Fruit fly (Drosophila melanogaster) whole organism, embryonic: Measurements from ENCODE around the gene CG10345.

Experiments
- Atf-2 ChIP-seq: fragments of 200-800 bp; sonication (Bioruptor generic); optimal IDR thresholded peaks from 2 replicates; lab custom pipeline; 2016; ENCODE audit warnings: missing biosample characterization, missing genetic modification characterization
- Bteb2 ChIP-seq: fragments of 200-800 bp; sonication (Bioruptor generic); optimal IDR thresholded peaks from 2 replicates; lab custom pipeline; 2016; ENCODE audit warnings: missing biosample characterization, missing genetic modification characterization
- CG11085 ChIP-seq: fragments of 200-800 bp; sonication (Bioruptor generic); IDR thresholded peaks from 2 replicates; pipeline ENCODE4 v1.3.6; 2022; ENCODE audit warnings: missing biosample characterization, missing genetic modification characterization
- CG14965 ChIP-seq: fragments of 200-800 bp; sonication (Bioruptor generic); optimal IDR thresholded peaks from 2 replicates; lab custom pipeline; 2016; ENCODE audit warnings: missing biosample characterization, missing genetic modification characterization, borderline replicate concordance
- CG15696 ChIP-seq: fragments of 200-800 bp; sonication (Bioruptor generic); optimal IDR thresholded peaks from 2 replicates; lab custom pipeline; 2019; ENCODE audit warnings: missing biosample characterization, mild to moderate bottlenecking, missing genetic modification characterization, moderate library complexity
- CG16863 ChIP-seq: fragments of 200-800 bp; sonication (Bioruptor generic); optimal IDR thresholded peaks from 3 replicates; lab custom pipeline; 2016; ENCODE audit warnings: missing biosample characterization, missing genetic modification characterization
- CG17802 ChIP-seq: fragments of 200-800 bp; sonication (Bioruptor generic); optimal IDR thresholded peaks from 2 replicates; lab custom pipeline; 2018; ENCODE audit warnings: missing biosample characterization, mild to moderate bottlenecking, missing genetic modification characterization, moderate library complexity
- CG18262 ChIP-seq: fragments of 200-800 bp; optimal IDR thresholded peaks from 3 replicates; lab custom pipeline; 2019; ENCODE audit warnings: missing biosample characterization, mild to moderate bottlenecking, missing genetic modification characterization, moderate library complexity
- CG2120 ChIP-seq: fragments of 200-800 bp; sonication (Bioruptor generic); optimal IDR thresholded peaks from 3 replicates; lab custom pipeline; 2016; ENCODE audit warnings: missing biosample characterization, missing genetic modification characterization
- CG34224 ChIP-seq: fragments of 200-800 bp; sonication (Bioruptor generic); IDR thresholded peaks from 3 replicates; pipeline ENCODE4 v1.3.6; 2022; ENCODE audit warnings: missing biosample characterization, missing genetic modification characterization; ENCODE audit not compliant: partially characterized antibody
- CG5245 ChIP-seq: fragments of 200-800 bp; sonication (Bioruptor generic); optimal IDR thresholded peaks from 3 replicates; lab custom pipeline; 2016; ENCODE audit warnings: missing biosample characterization, missing genetic modification characterization
- CG8765 ChIP-seq: fragments of 200-800 bp; sonication (Bioruptor generic); IDR thresholded peaks from 2 replicates; pipeline ENCODE4 v1.3.6; 2022; ENCODE audit warnings: missing biosample characterization, missing genetic modification characterization
- CG9609 ChIP-seq: fragments of 200-800 bp; sonication (Bioruptor generic); optimal IDR thresholded peaks from 3 replicates; lab custom pipeline; 2016; ENCODE audit warnings: missing biosample characterization, missing genetic modification characterization
- CG9817 ChIP-seq: fragments of 200-800 bp; sonication (Bioruptor generic); optimal IDR thresholded peaks from 2 replicates; lab custom pipeline; 2018; ENCODE audit warnings: missing biosample characterization, mild to moderate bottlenecking, missing genetic modification characterization, moderate library complexity
- D19A ChIP-seq: fragments of 200-800 bp; optimal IDR thresholded peaks from 3 replicates; lab custom pipeline; 2019; ENCODE audit warnings: missing biosample characterization, mild to moderate bottlenecking, missing genetic modification characterization, moderate library complexity
- Dfd ChIP-seq, 2 experiments: fragments of >200 bp; optimal IDR thresholded peaks; 2 replicates each; lab custom pipeline; 2017; ENCODE audit warnings: missing biosample characterization in 2 of 2, missing genetic modification characterization in 2 of 2
- Dip3 ChIP-seq: fragments of 200-800 bp; sonication (Bioruptor generic); optimal IDR thresholded peaks from 3 replicates; lab custom pipeline; 2016; ENCODE audit warnings: missing biosample characterization, missing genetic modification characterization
- Doc2 ChIP-seq: fragments of 200-800 bp; sonication (Bioruptor generic); IDR thresholded peaks from 2 replicates; pipeline ENCODE4 v1.3.6; 2022; ENCODE audit warnings: missing biosample characterization, missing genetic modification characterization
- Dp ChIP-seq: fragments of 200-800 bp; sonication (Bioruptor generic); optimal IDR thresholded peaks from 2 replicates; lab custom pipeline; 2018; ENCODE audit warnings: missing biosample characterization, mild to moderate bottlenecking, missing genetic modification characterization, moderate library complexity
- HLH4C ChIP-seq: fragments of 200-800 bp; sonication (Bioruptor generic); IDR thresholded peaks from 3 replicates; pipeline ENCODE4 v1.3.6; 2022; ENCODE audit warnings: missing biosample characterization, missing genetic modification characterization; ENCODE audit not compliant: partially characterized antibody
- Hmx ChIP-seq: fragments of 200-800 bp; sonication (Bioruptor generic); optimal IDR thresholded peaks from 2 replicates; lab custom pipeline; 2016; ENCODE audit warnings: missing biosample characterization, missing genetic modification characterization
- Hr78 ChIP-seq, 2 experiments: fragments of 200-800 bp in 1 of 2; fragments of >200 bp in 1 of 2; sonication (Bioruptor generic) in 1 of 2; optimal IDR thresholded peaks; 2 replicates each; lab custom pipeline; 2017 to 2019; ENCODE audit warnings: missing biosample characterization in 2 of 2, missing genetic modification characterization in 2 of 2, mild to moderate bottlenecking in 1 of 2, moderate library complexity in 1 of 2
- Med ChIP-seq: fragments of 200-800 bp; sonication (Bioruptor generic); peaks from one replicate; lab custom pipeline; 2016; ENCODE audit warnings: missing biosample characterization, missing genetic modification characterization, mild to moderate bottlenecking, inconsistent platforms, moderate library complexity
- NC2β ChIP-seq: fragments of 200-800 bp; sonication (Bioruptor generic); optimal IDR thresholded peaks from 2 replicates; lab custom pipeline; 2016; ENCODE audit warnings: missing biosample characterization, missing genetic modification characterization
- NFAT ChIP-seq: fragments of 200-800 bp; sonication (Bioruptor generic); IDR thresholded peaks from 2 replicates; pipeline ENCODE4 v1.3.6; 2022; ENCODE audit warnings: missing biosample characterization, missing genetic modification characterization
- Optix ChIP-seq: fragments of 200-800 bp; sonication (Bioruptor generic); IDR thresholded peaks from 3 replicates; pipeline ENCODE4 v1.3.6; 2022; ENCODE audit warnings: missing biosample characterization, missing genetic modification characterization
- Stat92E ChIP-seq, 3 experiments: fragments of >200 bp in 2 of 3; fragments of 200-800 bp in 1 of 3; sonication (Bioruptor generic) in 1 of 3; optimal IDR thresholded peaks; 2 replicates each; lab custom pipeline; 2017 to 2019; ENCODE audit warnings: missing biosample characterization in 3 of 3, missing genetic modification characterization in 3 of 3, mild to moderate bottlenecking in 1 of 3, moderate library complexity in 1 of 3
- Vsx1 ChIP-seq: fragments of 200-800 bp; sonication (Bioruptor generic); optimal IDR thresholded peaks from 2 replicates; lab custom pipeline; 2017; ENCODE audit warnings: missing biosample characterization, mild to moderate bottlenecking, missing genetic modification characterization, missing genetic modification reagents
- cato ChIP-seq: fragments of 200-800 bp; sonication (Bioruptor generic); optimal IDR thresholded peaks from 2 replicates; lab custom pipeline; 2016; ENCODE audit warnings: missing biosample characterization, missing genetic modification characterization, borderline replicate concordance
- caup ChIP-seq: fragments of 200-800 bp; sonication (Bioruptor generic); optimal IDR thresholded peaks from 3 replicates; lab custom pipeline; 2017; ENCODE audit warnings: missing biosample characterization, mild to moderate bottlenecking, missing genetic modification characterization, moderate library complexity; ENCODE audit not compliant: severe bottlenecking
- cwo ChIP-seq: fragments of 200-800 bp; sonication (Bioruptor generic); optimal IDR thresholded peaks from 3 replicates; lab custom pipeline; 2017; ENCODE audit warnings: missing biosample characterization, missing genetic modification characterization, mild to moderate bottlenecking, moderate library complexity, missing genetic modification reagents
- danr ChIP-seq: fragments of 200-800 bp; sonication (Bioruptor generic); IDR thresholded peaks from 2 replicates; pipeline ENCODE4 v1.3.6; 2022; ENCODE audit warnings: missing biosample characterization, missing genetic modification characterization
- hb ChIP-seq: fragments of 200-800 bp; sonication (Bioruptor generic); IDR thresholded peaks from 3 replicates; pipeline ENCODE4 v1.3.6; 2022; ENCODE audit warnings: missing biosample characterization, missing genetic modification characterization; ENCODE audit not compliant: partially characterized antibody
- inv ChIP-seq: fragments of 200-800 bp; sonication (Bioruptor generic); IDR thresholded peaks from 2 replicates; pipeline ENCODE4 v1.3.6; 2022; ENCODE audit warnings: missing biosample characterization, missing genetic modification characterization; ENCODE audit not compliant: partially characterized antibody
- lbe ChIP-seq: fragments of 200-800 bp; sonication (Bioruptor generic); optimal IDR thresholded peaks from 2 replicates; lab custom pipeline; 2016; ENCODE audit warnings: missing biosample characterization, mild to moderate bottlenecking, missing genetic modification characterization
- lov ChIP-seq, 2 experiments: fragments of 200-800 bp in 1 of 2; fragments of >200 bp in 1 of 2; sonication (Bioruptor generic) in 1 of 2; IDR thresholded peaks in 1 of 2; optimal IDR thresholded peaks in 1 of 2; 2 replicates in 1 of 2; 3 replicates in 1 of 2; pipeline versions ENCODE4 v1.3.6 to Lab custom; 2017 to 2022; ENCODE audit warnings: missing biosample characterization in 1 of 2, missing genetic modification characterization in 1 of 2
- nerfin-2 ChIP-seq: fragments of 200-800 bp; sonication (Bioruptor generic); IDR thresholded peaks from 2 replicates; pipeline ENCODE4 v1.3.6; 2022; ENCODE audit warnings: missing biosample characterization, missing genetic modification characterization; ENCODE audit not compliant: partially characterized antibody
- onecut ChIP-seq: fragments of 200-800 bp; sonication (Bioruptor generic); IDR thresholded peaks from 2 replicates; pipeline ENCODE4 v1.3.6; 2022; ENCODE audit warnings: missing biosample characterization, missing genetic modification characterization
- otp ChIP-seq: fragments of 200-800 bp; sonication (Bioruptor generic); IDR thresholded peaks from 3 replicates; pipeline ENCODE4, ENCODE4 v1.3.6; 2022; ENCODE audit warnings: missing biosample characterization, missing genetic modification characterization
- prd ChIP-seq, 3 experiments: fragments of >200 bp in 2 of 3; fragments of 200-800 bp in 1 of 3; sonication (Bioruptor generic) in 1 of 3; optimal IDR thresholded peaks in 2 of 3; IDR thresholded peaks in 1 of 3; 2 replicates in 2 of 3; 3 replicates in 1 of 3; pipeline versions ENCODE4 v1.3.6 to Lab custom; 2017 to 2022; ENCODE audit warnings: missing biosample characterization in 1 of 3, missing genetic modification characterization in 1 of 3
- ranshi ChIP-seq: fragments of 200-800 bp; sonication (Bioruptor generic); IDR thresholded peaks from 2 replicates; pipeline ENCODE4 v1.3.6; 2022; ENCODE audit warnings: missing biosample characterization, missing genetic modification characterization
- trh ChIP-seq: fragments of 200-800 bp; sonication (Bioruptor generic); optimal IDR thresholded peaks from 2 replicates; lab custom pipeline; 2016; ENCODE audit warnings: missing biosample characterization, missing genetic modification characterization
- tup ChIP-seq: fragments of 200-800 bp; sonication (Bioruptor generic); optimal IDR thresholded peaks from 2 replicates; lab custom pipeline; 2016; ENCODE audit warnings: missing biosample characterization, mild to moderate bottlenecking, missing genetic modification characterization, moderate library complexity
- twi ChIP-seq: fragments of 200-800 bp; optimal IDR thresholded peaks from 2 replicates; lab custom pipeline; 2019; ENCODE audit warnings: missing biosample characterization, mild to moderate bottlenecking, missing genetic modification characterization, moderate library complexity
- tx ChIP-seq: fragments of 200-800 bp; sonication (Bioruptor generic); optimal IDR thresholded peaks from 2 replicates; lab custom pipeline; 2016; ENCODE audit warnings: missing biosample characterization, missing genetic modification characterization
- z ChIP-seq: fragments of 200-800 bp; sonication (Bioruptor generic); IDR thresholded peaks from 3 replicates; pipeline ENCODE4 v1.3.6; 2022; ENCODE audit warnings: missing biosample characterization, missing genetic modification characterization

CG10345 gene

DNA sequence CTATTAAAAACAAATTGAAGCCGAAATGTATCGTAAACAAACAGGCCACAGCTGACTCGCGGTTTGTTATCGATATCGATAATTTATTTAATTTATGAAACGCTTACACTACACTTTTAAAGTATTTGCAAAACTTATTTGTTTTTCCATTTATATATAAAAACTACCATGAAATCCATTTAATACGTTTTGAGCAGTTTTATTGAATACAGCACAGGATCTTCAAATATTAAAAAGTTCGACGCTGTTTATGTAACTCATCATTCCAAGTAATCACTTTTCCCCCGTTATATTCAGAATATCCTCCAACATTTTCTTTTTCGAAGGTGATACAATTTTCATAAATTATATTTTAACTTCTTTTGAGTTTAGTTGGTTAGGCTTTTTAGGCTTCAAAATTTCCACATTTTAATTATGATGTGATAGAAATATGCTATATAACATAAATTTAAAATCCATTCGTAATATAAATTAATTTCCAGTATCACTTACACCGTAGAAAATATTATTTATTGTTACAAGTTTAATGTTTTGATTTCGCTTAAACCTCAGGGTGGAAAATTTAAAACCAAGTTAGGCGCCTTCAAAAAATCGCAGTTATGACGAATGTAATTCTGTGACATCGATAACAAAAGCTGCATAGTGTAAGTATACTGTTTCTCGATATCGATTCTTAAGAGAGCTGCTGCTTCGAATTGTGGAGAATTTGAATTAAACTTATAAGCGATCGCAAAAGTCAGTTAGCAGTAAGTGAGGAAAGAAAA lies 42.5 kb upstream of the CG10345 start, which contains the start of the genes CG10324 and CCT3 (continued):
- TF ChIP-seq CG8765 (GFP tag; lab: Robert Waterston, UW) (peak; percentile 24; the same call in 1 of the 2 replicates), CG16863 (GFP tag; lab: Kevin White, UChicago) (peak; percentile 17), danr (GFP tag; lab: Robert Waterston, UW) (no peak), Stat92E (GFP tag; optimal IDR thresholded peaks at IDR 0.05; lab: Kevin White, UChicago) (no peak), Optix (GFP tag; lab: Robert Waterston, UW) (no peak), z (no peak), tx (GFP tag; lab: Kevin White, UChicago) (no peak), CG34224 (GFP tag; lab: Robert Waterston, UW) (no peak; the same call in 2 of the 3 replicates), NC2β (GFP tag; lab: Kevin White, UChicago) (peak; percentile 50), CG11085 (GFP tag; lab: Robert Waterston, UW) (no peak), Dip3 (GFP tag; lab: Kevin White, UChicago) (peak; percentile 23), trh (peak; percentile 15), Hmx (GFP tag; lab: Kevin White, UChicago) (peak; percentile 44), CG14965 (no peak), cato (GFP tag; lab: Kevin White, UChicago) (peak; percentile 44), caup (peak; percentile 53), lov (optimal IDR thresholded peaks at IDR 0.05; lab: Kevin White, UChicago) (no peak), lov (GFP tag; IDR thresholded peaks at IDR 0.05; lab: Robert Waterston, UW) (no peak), CG17802 (tag; lab: Kevin White, UChicago) (peak; percentile 56), lbe (no peak), D19A (tag; lab: Kevin White, UChicago) (peak; percentile 62), Doc2 (GFP tag; lab: Robert Waterston, UW) (no peak), onecut (GFP tag; lab: Robert Waterston, UW) (no peak), tup (GFP tag; lab: Kevin White, UChicago) (no peak), NFAT (GFP tag; lab: Robert Waterston, UW) (peak; percentile 60), HLH4C (GFP tag; lab: Robert Waterston, UW) (peak; percentile 75; the same call in 2 of the 3 replicates), Dp (GFP tag; lab: Kevin White, UChicago) (peak; percentile 79), hb (GFP tag; lab: Robert Waterston, UW) (peak; percentile 38; the same call in 1 of the 3 replicates), otp (GFP tag; lab: Robert Waterston, UW) (no peak), ranshi (0 out of 2 replicates have a peak, but pooled peaks have one; percentile 49), CG2120 (GFP tag; lab: Kevin White, UChicago) (peak; percentile 72), Dfd (GFP tag; optimal IDR thresholded peaks at IDR 0.05; lab: Kevin White, UChicago) (peak in 1 of 2 experiments; percentile 49), CG15696 (tag; lab: Kevin White, UChicago) (peak; percentile 63), twi (peak; percentile 62), Hr78 (GFP tag; optimal IDR thresholded peaks at IDR 0.05; lab: Kevin White, UChicago) (no peak), CG9609 (peak; percentile 44), nerfin-2 (GFP tag; lab: Robert Waterston, UW) (0 out of 2 replicates have a peak, but pooled peaks have one; percentile 46), Bteb2 (GFP tag; lab: Kevin White, UChicago) (peak; percentile 45), inv (GFP tag; lab: Robert Waterston, UW) (peak; percentile 56), Vsx1 (GFP tag; lab: Kevin White, UChicago) (no peak), CG5245 (GFP tag; lab: Kevin White, UChicago) (no peak), Med (GFP tag; lab: Kevin White, UChicago) (peak; percentile 86), prd (optimal IDR thresholded peaks at IDR 0.05; lab: Kevin White, UChicago) (no peak), prd (GFP tag; IDR thresholded peaks at IDR 0.05; lab: Robert Waterston, UW) (peak; percentile 65; the same call in 2 of the 3 replicates), cwo (peak; percentile 35), CG18262 (tag; lab: Kevin White, UChicago) (peak; percentile 78), Atf-2 (peak; percentile 26), CG9817 (tag; lab: Kevin White, UChicago) (peak; percentile 80)
